Worm (Caenorhabditis elegans) whole organism, young adult: ENCODE data around the gene mtp-18.

ENCODE experiments used
- B0336.3 ChIP-seq: fragments of 200-800 bp; sonication (Bioruptor generic); IDR thresholded peaks from 2 replicates; pipeline ENCODE4 v1.3.6; 2022; ENCODE audit warnings: missing genetic modification characterization, missing compliant biosample characterization
- C06A6.2 ChIP-seq: fragments of 200-800 bp; sonication (Bioruptor generic); conservative IDR thresholded peaks from 2 replicates; pipeline ENCODE4 v1.3.6; 2022; ENCODE audit warnings: missing genetic modification characterization, missing compliant biosample characterization
- F22D6.2 ChIP-seq: sonication (generic microtip); optimal IDR thresholded peaks from 2 replicates; lab custom pipeline; 2016; ENCODE audit warnings: mild to moderate bottlenecking, missing genetic modification characterization, missing compliant biosample characterization
- Y53G8AR.9 ChIP-seq: fragments of 200-800 bp; sonication (Bioruptor generic); conservative IDR thresholded peaks from 2 replicates; pipeline ENCODE4 v1.3.6; 2022; ENCODE audit warnings: missing genetic modification reagents, missing genetic modification characterization, missing compliant biosample characterization
- ama-1 ChIP-seq, 3 experiments: fragments of 150-350 bp in 1 of 3; sonication (generic microtip) in 2 of 3; optimal IDR thresholded peaks; 2 replicates each; lab custom pipeline; 2014 to 2018; ENCODE audit warnings: missing biosample characterization in 2 of 3, missing genetic modification characterization in 2 of 3, missing genetic modification reagents in 2 of 3
- attf-3 ChIP-seq: fragments of 200-800 bp; sonication (Bioruptor generic); conservative IDR thresholded peaks from 2 replicates; pipeline ENCODE4 v1.3.6; 2022; ENCODE audit warnings: missing genetic modification reagents, missing genetic modification characterization, missing compliant biosample characterization
- ceh-27 ChIP-seq: fragments of 200-800 bp; sonication (Bioruptor generic); optimal IDR thresholded peaks from 2 replicates; lab custom pipeline; 2018; ENCODE audit warnings: mild to moderate bottlenecking, missing genetic modification characterization, moderate library complexity, missing compliant biosample characterization
- gei-17 ChIP-seq: fragments of 200-800 bp; sonication (Bioruptor generic); optimal IDR thresholded peaks from 2 replicates; lab custom pipeline; 2018; ENCODE audit warnings: mild to moderate bottlenecking, missing genetic modification characterization, missing compliant biosample characterization
- him-1 ChIP-seq: sonication (generic microtip); optimal IDR thresholded peaks from 2 replicates; lab custom pipeline; 2016; ENCODE audit warnings: missing genotype, missing genetic modification reagents, missing genetic modification characterization, missing compliant biosample characterization
- unc-62 ChIP-seq: fragments of 150-350 bp; optimal IDR thresholded peaks from 2 replicates; lab custom pipeline; 2014; ENCODE audit warnings: missing biosample characterization, missing genetic modification reagents, missing genetic modification characterization

DNA sequence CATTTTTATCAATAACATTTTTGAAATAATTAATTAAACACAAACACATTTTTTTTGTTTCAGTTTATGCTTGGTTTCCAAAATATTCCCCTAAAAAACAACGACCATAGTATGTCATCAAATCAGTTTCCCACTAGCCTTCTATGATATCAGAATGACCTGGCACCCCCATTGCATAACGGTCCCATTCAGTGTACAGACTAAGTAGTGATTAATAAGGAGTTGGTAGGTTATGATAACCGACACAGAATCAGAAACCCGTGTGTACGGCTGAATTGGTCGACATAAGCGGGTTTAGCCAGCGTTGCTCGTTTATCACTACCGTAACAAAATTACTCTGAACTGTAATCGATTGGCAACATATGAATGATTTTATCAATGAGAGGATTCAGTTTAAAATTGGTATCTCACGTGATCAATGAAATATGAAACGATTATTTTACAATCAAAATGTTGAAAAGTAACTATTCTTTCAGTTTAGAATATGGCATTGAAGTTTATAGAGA is 48.7 kb downstream of the mtp-18 start:
- TF ChIP-seq him-1 (tag; lab: Kevin White, UChicago) (no peak), Y53G8AR.9 (no peak), F22D6.2 (tag; lab: Kevin White, UChicago) (no peak), ama-1 (optimal IDR thresholded peaks at IDR 0.05; lab: Kevin White, UChicago) (no peak), ama-1 (GFP tag; optimal IDR thresholded peaks at IDR 0.05; lab: Kevin White, UChicago) (no peak), ceh-27 (GFP tag; lab: Kevin White, UChicago) (no peak), attf-3 (GFP tag; lab: Robert Waterston, UW) (no peak), B0336.3 (GFP tag; lab: Robert Waterston, UW) (no peak), unc-62 (GFP tag; lab: Kevin White, UChicago) (no peak), gei-17 (GFP tag; lab: Kevin White, UChicago) (no peak), C06A6.2 (GFP tag; lab: Robert Waterston, UW) (no peak)
